Worm (Caenorhabditis elegans) whole organism, L1 larva: ENCODE data around the gene spe-18.

ENCODE experiments used
- C16A3.4 ChIP-seq: fragments of 150-350 bp; optimal IDR thresholded peaks from 2 replicates; lab custom pipeline; 2014; ENCODE audit warnings: missing biosample characterization, missing genetic modification characterization
- F16B12.6 ChIP-seq: fragments of 150-350 bp; optimal IDR thresholded peaks from 2 replicates; lab custom pipeline; 2014; ENCODE audit warnings: missing biosample characterization, missing genetic modification characterization
- Y116A8C.19 ChIP-seq: sonication (generic microtip); optimal IDR thresholded peaks from 2 replicates; lab custom pipeline; 2016; ENCODE audit warnings: missing compliant biosample characterization, missing genetic modification characterization, borderline replicate concordance
- alr-1 ChIP-seq: fragments of 200-800 bp; sonication (Bioruptor generic); optimal IDR thresholded peaks from 2 replicates; lab custom pipeline; 2018; ENCODE audit warnings: borderline replicate concordance, mild to moderate bottlenecking, missing genetic modification characterization, missing compliant biosample characterization
- aly-2 ChIP-seq: fragments of 150-350 bp; optimal IDR thresholded peaks from 2 replicates; lab custom pipeline; 2014; ENCODE audit warnings: missing biosample characterization, missing genetic modification characterization
- ama-1 ChIP-seq: fragments of 150-350 bp; optimal IDR thresholded peaks from 2 replicates; lab custom pipeline; 2014
- blmp-1 ChIP-seq: fragments of 150-350 bp; optimal IDR thresholded peaks from 2 replicates; lab custom pipeline; 2014; ENCODE audit warnings: missing biosample characterization, missing genetic modification characterization
- ceh-8 ChIP-seq: fragments of 200-800 bp; sonication (Bioruptor generic); optimal IDR thresholded peaks from 2 replicates; lab custom pipeline; 2018; ENCODE audit warnings: mild to moderate bottlenecking, missing genetic modification characterization, moderate library complexity, missing compliant biosample characterization
- ceh-88 ChIP-seq: fragments of 200-800 bp; sonication (Bioruptor generic); IDR thresholded peaks from 2 replicates; pipeline ENCODE4 v1.3.6; 2022; ENCODE audit warnings: missing genetic modification characterization, missing compliant biosample characterization
- ceh-90 ChIP-seq: sonication (generic microtip); optimal IDR thresholded peaks from 2 replicates; lab custom pipeline; 2016; ENCODE audit warnings: missing genetic modification characterization, missing compliant biosample characterization
- ces-1 ChIP-seq: fragments of 150-350 bp; optimal IDR thresholded peaks from 2 replicates; lab custom pipeline; 2014; ENCODE audit warnings: missing biosample characterization, missing genetic modification reagents, missing genetic modification characterization
- dpl-1 ChIP-seq, 3 experiments: fragments of 150-350 bp in 2 of 3; sonication (generic microtip) in 1 of 3; optimal IDR thresholded peaks; 2 replicates each; lab custom pipeline; 2014 to 2017; ENCODE audit warnings: missing biosample characterization in 3 of 3, missing genetic modification characterization in 3 of 3, missing genetic modification reagents in 3 of 3
- dsc-1 ChIP-seq: sonication (generic microtip); optimal IDR thresholded peaks from 2 replicates; lab custom pipeline; 2016; ENCODE audit warnings: mild to moderate bottlenecking, missing genetic modification characterization, missing compliant biosample characterization
- efl-1 ChIP-seq, 4 experiments: fragments of 150-350 bp; optimal IDR thresholded peaks in 3 of 4; peaks in 1 of 4; 1 replicate in 1 of 4; 2 replicates in 3 of 4; lab custom pipeline; 2014; ENCODE audit warnings: missing biosample characterization in 2 of 4, missing genetic modification characterization in 2 of 4, missing genetic modification reagents in 2 of 4
- egl-27 ChIP-seq, 2 experiments: fragments of 150-350 bp in 1 of 2; sonication (generic microtip); optimal IDR thresholded peaks; 3 replicates each; lab custom pipeline; 2017 to 2018; ENCODE audit warnings: missing biosample characterization in 2 of 2, missing genetic modification characterization in 2 of 2, missing genetic modification reagents in 2 of 2
- fkh-8 ChIP-seq: sonication (generic microtip); optimal IDR thresholded peaks from 2 replicates; lab custom pipeline; 2016; ENCODE audit warnings: mild to moderate bottlenecking, missing genetic modification characterization, missing compliant biosample characterization
- grh-1 ChIP-seq: fragments of 200-800 bp; sonication (Bioruptor generic); IDR thresholded peaks from 2 replicates; pipeline ENCODE4 v1.3.6; 2022; ENCODE audit warnings: missing genetic modification reagents, missing genetic modification characterization, missing compliant biosample characterization
- hlh-17 ChIP-seq: fragments of 200-800 bp; sonication (Bioruptor generic); optimal IDR thresholded peaks from 2 replicates; lab custom pipeline; 2018; ENCODE audit warnings: missing genetic modification characterization, mild to moderate bottlenecking, missing compliant biosample characterization, moderate library complexity, borderline replicate concordance
- hpl-2 ChIP-seq: fragments of 150-350 bp; optimal IDR thresholded peaks from 2 replicates; lab custom pipeline; 2014; ENCODE audit warnings: missing biosample characterization, missing genetic modification reagents, missing genetic modification characterization
- irx-1 ChIP-seq: sonication (generic microtip); optimal IDR thresholded peaks from 2 replicates; lab custom pipeline; 2016; ENCODE audit warnings: missing genetic modification characterization, missing compliant biosample characterization
- lin-14 ChIP-seq: fragments of 200-800 bp; sonication (Bioruptor generic); optimal IDR thresholded peaks from 2 replicates; lab custom pipeline; 2018; ENCODE audit warnings: mild to moderate bottlenecking, missing genetic modification characterization, moderate library complexity, missing compliant biosample characterization
- lin-35 ChIP-seq, 2 experiments: fragments of 150-350 bp; optimal IDR thresholded peaks; 2 replicates each; lab custom pipeline; 2014; ENCODE audit warnings: missing biosample characterization in 2 of 2, missing genetic modification characterization in 2 of 2, missing genetic modification reagents in 2 of 2
- lin-39 ChIP-seq: fragments of 150-350 bp; optimal IDR thresholded peaks from 2 replicates; lab custom pipeline; 2014; ENCODE audit warnings: missing biosample characterization, missing genetic modification reagents, missing genetic modification characterization
- lir-3 ChIP-seq: sonication (generic microtip); optimal IDR thresholded peaks from 2 replicates; lab custom pipeline; 2016; ENCODE audit warnings: mild to moderate bottlenecking, missing genetic modification characterization, moderate library complexity, missing compliant biosample characterization; ENCODE audit not compliant: poor library complexity
- mdl-1 ChIP-seq, 2 experiments: fragments of 150-350 bp; optimal IDR thresholded peaks; 2 replicates each; lab custom pipeline; 2014 to 2017; ENCODE audit warnings: missing biosample characterization in 2 of 2, missing genetic modification characterization in 2 of 2, inconsistent platforms in 1 of 2
- mep-1 ChIP-seq: fragments of 150-350 bp; optimal IDR thresholded peaks from 2 replicates; lab custom pipeline; 2014; ENCODE audit warnings: missing biosample characterization, missing genetic modification characterization
- nhr-20 ChIP-seq: sonication (generic microtip); optimal IDR thresholded peaks from 2 replicates; lab custom pipeline; 2016; ENCODE audit warnings: mild to moderate bottlenecking, missing genetic modification characterization, missing compliant biosample characterization
- nhr-28 ChIP-seq: fragments of 150-350 bp; optimal IDR thresholded peaks from 2 replicates; lab custom pipeline; 2014; ENCODE audit warnings: missing biosample characterization, missing genetic modification characterization
- nhr-47 ChIP-seq: sonication (generic microtip); optimal IDR thresholded peaks from 2 replicates; lab custom pipeline; 2016; ENCODE audit warnings: mild to moderate bottlenecking, missing genetic modification characterization, moderate library complexity, missing compliant biosample characterization
- nhr-71 ChIP-seq: sonication (generic microtip); optimal IDR thresholded peaks from 2 replicates; lab custom pipeline; 2016; ENCODE audit warnings: mild to moderate bottlenecking, missing genetic modification characterization, moderate library complexity, missing compliant biosample characterization
- pag-3 ChIP-seq: sonication (generic microtip); optimal IDR thresholded peaks from 2 replicates; lab custom pipeline; 2017; ENCODE audit warnings: missing genetic modification characterization, mild to moderate bottlenecking, missing compliant biosample characterization, antibody characterized with exemption, borderline replicate concordance; ENCODE audit not compliant: insufficient read depth
- sox-4 ChIP-seq: sonication (generic microtip); optimal IDR thresholded peaks from 2 replicates; lab custom pipeline; 2016; ENCODE audit warnings: missing genetic modification characterization, missing compliant biosample characterization
- sup-37 ChIP-seq: fragments of 200-800 bp; sonication (Bioruptor generic); optimal IDR thresholded peaks from 2 replicates; lab custom pipeline; 2018; ENCODE audit warnings: mild to moderate bottlenecking, missing genetic modification characterization, missing compliant biosample characterization
- unc-30 ChIP-seq: sonication (generic microtip); optimal IDR thresholded peaks from 2 replicates; lab custom pipeline; 2017; ENCODE audit warnings: missing biosample characterization, missing genetic modification characterization
- unc-62 ChIP-seq: fragments of 150-350 bp; optimal IDR thresholded peaks from 2 replicates; lab custom pipeline; 2014; ENCODE audit warnings: missing biosample characterization, missing genetic modification reagents, missing genetic modification characterization
- xbp-1 ChIP-seq: sonication (generic microtip); optimal IDR thresholded peaks from 2 replicates; lab custom pipeline; 2016; ENCODE audit warnings: missing genetic modification characterization, missing compliant biosample characterization
- zip-4 ChIP-seq: fragments of 200-800 bp; sonication (Bioruptor generic); optimal IDR thresholded peaks from 2 replicates; lab custom pipeline; 2018; ENCODE audit warnings: mild to moderate bottlenecking, missing genetic modification characterization, moderate library complexity, missing compliant biosample characterization
- ztf-4 ChIP-seq: fragments of 150-350 bp; optimal IDR thresholded peaks from 2 replicates; lab custom pipeline; 2014; ENCODE audit warnings: missing biosample characterization, missing genetic modification characterization

Gene spe-18

ce11 chrII:13199674-13200215 is 46.5 kb upstream of the spe-18 start, which contains the start of gene btf-1 (continued):
- TF ChIP-seq grh-1 (GFP tag; lab: Robert Waterston, UW) (peak; percentile 74), dpl-1 (GFP tag; optimal IDR thresholded peaks at IDR 0.05; lab: Kevin White, UChicago) (peak; percentile 94 to 95 (median 95)), egl-27 (tag; optimal IDR thresholded peaks at IDR 0.05; lab: Kevin White, UChicago) (peak in 1 of 2 experiments; percentile 12), zip-4 (GFP tag; lab: Kevin White, UChicago) (peak; percentile 61), C16A3.4 (tag; lab: Kevin White, UChicago) (peak; percentile 83), irx-1 (tag; lab: Kevin White, UChicago) (peak; percentile 87), lin-39 (tag; lab: Kevin White, UChicago) (peak; percentile 60), sup-37 (GFP tag; lab: Kevin White, UChicago) (peak; percentile 71), ceh-90 (tag; lab: Kevin White, UChicago) (peak; percentile 79), ces-1 (GFP tag; lab: Kevin White, UChicago) (no peak), ztf-4 (peak; percentile 13), lin-14 (GFP tag; lab: Kevin White, UChicago) (peak; percentile 88), unc-30 (tag; lab: Kevin White, UChicago) (no peak), nhr-47 (peak; percentile 95), nhr-28 (no peak), ama-1 (lab: Kevin White, UChicago) (peak; percentile 86), aly-2 (tag; lab: Kevin White, UChicago) (peak; percentile 52), mdl-1 (tag; optimal IDR thresholded peaks at IDR 0.05; lab: Kevin White, UChicago) (peak in 1 of 2 experiments; percentile 28), blmp-1 (tag; lab: Kevin White, UChicago) (peak; percentile 34), mep-1 (peak; percentile 84), hpl-2 (GFP tag; lab: Kevin White, UChicago) (peak; percentile 45), nhr-71 (tag; lab: Kevin White, UChicago) (peak; percentile 93), lir-3 (peak; percentile 84), Y116A8C.19 (tag; lab: Kevin White, UChicago) (peak; percentile 55), fkh-8 (tag; lab: Kevin White, UChicago) (peak; percentile 94), ceh-88 (GFP tag; lab: Robert Waterston, UW) (peak; percentile 86), alr-1 (tag; lab: Kevin White, UChicago) (no peak), unc-62 (GFP tag; lab: Kevin White, UChicago) (no peak), hlh-17 (GFP tag; lab: Kevin White, UChicago) (no peak), sox-4 (peak; percentile 84), F16B12.6 (tag; lab: Kevin White, UChicago) (no peak), xbp-1 (peak; percentile 86), efl-1 (optimal IDR thresholded peaks at IDR 0.05; lab: Kevin White, UChicago) (peak; percentile 94 to 97), efl-1 (GFP tag; optimal IDR thresholded peaks at IDR 0.05 in 1 of 2; lab: Kevin White, UChicago) (peak; percentile 96 to 100), dsc-1 (tag; lab: Kevin White, UChicago) (peak; percentile 86), lin-35 (GFP tag; optimal IDR thresholded peaks at IDR 0.05; lab: Kevin White, UChicago) (peak; percentile 95 to 97)

ce11 chrII:13198845-13199244 is 45.6 kb upstream of the spe-18 start:
- TF ChIP-seq pag-3 (tag; lab: Kevin White, UChicago) (no peak), nhr-20 (no peak), ceh-8 (no peak), efl-1 (optimal IDR thresholded peaks at IDR 0.05; lab: Kevin White, UChicago) (peak in 1 of 2 experiments; percentile 8), efl-1 (GFP tag; optimal IDR thresholded peaks at IDR 0.05 in 1 of 2; lab: Kevin White, UChicago) (no peak)
- TF ChIP-seq, all 84 proteins: peak for 1
